Worm (Caenorhabditis elegans): ENCODE data around the gene ugt-15.

DNA sequence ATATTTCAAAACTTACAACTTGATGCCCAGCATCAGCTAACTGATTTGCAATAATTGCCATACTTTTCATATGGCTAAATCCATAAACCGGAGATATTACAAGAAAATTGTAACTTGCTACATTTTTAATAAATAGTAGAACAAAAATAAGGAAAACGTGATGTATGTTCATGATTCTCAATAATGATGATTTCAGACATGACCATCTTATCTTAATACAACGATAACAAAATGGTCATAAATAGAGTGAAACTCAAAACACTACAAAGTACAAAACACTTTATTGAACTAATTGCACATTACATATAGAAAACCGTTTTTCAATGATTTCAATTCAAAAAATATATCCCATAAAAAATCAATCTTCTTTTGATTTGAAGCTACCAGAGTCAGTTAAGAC is 34.6 kb upstream of the ugt-15 start, which contains the start of gene ugt-5:
- TF ChIP-seq flt-1 (GFP tag; IDR thresholded peaks at IDR 0.05) = no peak
- no peak for TF ChIP-seq tab-1 (GFP tag; IDR thresholded peaks at IDR 0.05)
- TF ChIP-seq ztf-23 (GFP tag; IDR thresholded peaks at IDR 0.05) = no peak
- no peak for TF ChIP-seq cog-1 (tag; optimal IDR thresholded peaks at IDR 0.05)
- TF ChIP-seq ztf-29 (GFP tag; IDR thresholded peaks at IDR 0.05) = no peak

Measured in whole organism, midembryonic.